Fruit fly (Drosophila melanogaster) whole organism, embryonic: ENCODE data around the gene Ugt49B2.
A peak's percentile ranks its signal among the peaks of the same experiment; 100 is the strongest.

ENCODE experiments used
- B-H1 ChIP-seq: fragments of 200-800 bp; sonication (Bioruptor generic); IDR thresholded peaks from 3 replicates; pipeline ENCODE4 v1.3.6; 2022; ENCODE audit warnings: missing biosample characterization, missing genetic modification characterization
- Blimp-1 ChIP-seq: fragments of 200-800 bp; sonication (Bioruptor generic); optimal IDR thresholded peaks from 3 replicates; lab custom pipeline; 2018; ENCODE audit warnings: missing biosample characterization, missing genetic modification characterization, mild to moderate bottlenecking, moderate library complexity, missing genetic modification reagents
- CG1024 ChIP-seq: fragments of 200-800 bp; sonication (Bioruptor generic); IDR thresholded peaks from 2 replicates; pipeline ENCODE4 v1.3.6; 2022; ENCODE audit warnings: missing biosample characterization, missing genetic modification characterization
- CG10565 ChIP-seq: fragments of 200-800 bp; sonication (Bioruptor generic); optimal IDR thresholded peaks from 3 replicates; lab custom pipeline; 2016; ENCODE audit warnings: missing biosample characterization, mild to moderate bottlenecking, missing genetic modification characterization
- CG12236 ChIP-seq: fragments of 200-800 bp; sonication (Bioruptor generic); optimal IDR thresholded peaks from 2 replicates; lab custom pipeline; 2016; ENCODE audit warnings: missing biosample characterization, missing genetic modification characterization
- CG12769 ChIP-seq: fragments of 200-800 bp; sonication (Bioruptor generic); optimal IDR thresholded peaks from 2 replicates; lab custom pipeline; 2019; ENCODE audit warnings: missing biosample characterization, mild to moderate bottlenecking, missing genetic modification characterization, moderate library complexity
- CG13624 ChIP-seq: fragments of 200-800 bp; sonication (Bioruptor generic); optimal IDR thresholded peaks from 2 replicates; lab custom pipeline; 2016; ENCODE audit warnings: missing biosample characterization, missing genetic modification characterization
- CG15073 ChIP-seq: fragments of 200-800 bp; sonication (Bioruptor generic); optimal IDR thresholded peaks from 2 replicates; lab custom pipeline; 2016; ENCODE audit warnings: missing biosample characterization, missing genetic modification characterization
- CG15479 ChIP-seq: fragments of 200-800 bp; sonication (Bioruptor generic); optimal IDR thresholded peaks from 3 replicates; lab custom pipeline; 2019; ENCODE audit warnings: missing biosample characterization, mild to moderate bottlenecking, missing genetic modification characterization, moderate library complexity
- CG18476 ChIP-seq: fragments of 200-800 bp; sonication (Bioruptor generic); optimal IDR thresholded peaks from 2 replicates; lab custom pipeline; 2016; ENCODE audit warnings: missing biosample characterization, mild to moderate bottlenecking, missing genetic modification characterization
- CG2712 ChIP-seq: fragments of 200-800 bp; optimal IDR thresholded peaks from 3 replicates; lab custom pipeline; 2019; ENCODE audit warnings: missing biosample characterization, mild to moderate bottlenecking, missing genetic modification characterization, moderate library complexity
- CG2889 ChIP-seq: fragments of 200-800 bp; sonication (Bioruptor generic); IDR thresholded peaks from 3 replicates; pipeline ENCODE4 v1.3.6; 2022; ENCODE audit warnings: missing biosample characterization, missing genetic modification characterization
- CG33557 ChIP-seq: fragments of 200-800 bp; sonication (Bioruptor generic); optimal IDR thresholded peaks from 2 replicates; lab custom pipeline; 2019; ENCODE audit warnings: missing biosample characterization, mild to moderate bottlenecking, missing genetic modification characterization, moderate library complexity
- CG3407 ChIP-seq: fragments of 200-800 bp; sonication (Bioruptor generic); optimal IDR thresholded peaks from 2 replicates; lab custom pipeline; 2018; ENCODE audit warnings: missing biosample characterization, mild to moderate bottlenecking, missing genetic modification characterization
- CG34224 ChIP-seq: fragments of 200-800 bp; sonication (Bioruptor generic); IDR thresholded peaks from 3 replicates; pipeline ENCODE4 v1.3.6; 2022; ENCODE audit warnings: missing biosample characterization, missing genetic modification characterization; ENCODE audit not compliant: partially characterized antibody
- CG4404 ChIP-seq: fragments of 200-800 bp; sonication (Bioruptor generic); IDR thresholded peaks from 2 replicates; pipeline ENCODE4 v1.3.6; 2022; ENCODE audit warnings: missing biosample characterization, missing genetic modification characterization
- CG6654 ChIP-seq: fragments of 200-800 bp; sonication (Bioruptor generic); optimal IDR thresholded peaks from 2 replicates; lab custom pipeline; 2017; ENCODE audit warnings: missing biosample characterization, mild to moderate bottlenecking, missing genetic modification characterization
- CG6683 ChIP-seq: fragments of 200-800 bp; sonication (Bioruptor generic); optimal IDR thresholded peaks from 2 replicates; lab custom pipeline; 2017; ENCODE audit warnings: missing biosample characterization, mild to moderate bottlenecking, missing genetic modification characterization, missing genetic modification reagents
- CG6689 ChIP-seq: fragments of 200-800 bp; sonication (Bioruptor generic); IDR thresholded peaks from 2 replicates; pipeline ENCODE4 v1.3.6; 2022; ENCODE audit warnings: missing biosample characterization, missing genetic modification characterization
- CG7928 ChIP-seq: fragments of 200-800 bp; sonication (Bioruptor generic); optimal IDR thresholded peaks from 2 replicates; lab custom pipeline; 2017; ENCODE audit warnings: missing biosample characterization, mild to moderate bottlenecking, missing genetic modification characterization
- CG8089 ChIP-seq: fragments of 200-800 bp; sonication (Bioruptor generic); optimal IDR thresholded peaks from 3 replicates; lab custom pipeline; 2016; ENCODE audit warnings: missing biosample characterization, missing genetic modification characterization
- CG8290 ChIP-seq, 3 experiments: fragments of 200-800 bp; sonication (Bioruptor generic); optimal IDR thresholded peaks; 2 replicates each; lab custom pipeline; 2016 to 2019; ENCODE audit warnings: missing biosample characterization in 3 of 3, missing genetic modification characterization in 3 of 3, mild to moderate bottlenecking in 2 of 3, moderate library complexity in 1 of 3
- Dek ChIP-seq: fragments of 200-800 bp; sonication (Bioruptor generic); optimal IDR thresholded peaks from 3 replicates; lab custom pipeline; 2019; ENCODE audit warnings: missing biosample characterization, mild to moderate bottlenecking, missing genetic modification characterization, moderate library complexity
- Ets97D ChIP-seq: fragments of 200-800 bp; sonication (Bioruptor generic); optimal IDR thresholded peaks from 3 replicates; lab custom pipeline; 2016; ENCODE audit warnings: missing biosample characterization, missing genetic modification characterization
- Fer3 ChIP-seq: fragments of 200-800 bp; sonication (Bioruptor generic); optimal IDR thresholded peaks from 2 replicates; lab custom pipeline; 2018; ENCODE audit warnings: missing biosample characterization, mild to moderate bottlenecking, missing genetic modification characterization, moderate library complexity
- Jarid2 ChIP-seq: fragments of 200-800 bp; sonication (Bioruptor generic); optimal IDR thresholded peaks from 3 replicates; lab custom pipeline; 2017; ENCODE audit warnings: mild to moderate bottlenecking, missing biosample characterization, missing genetic modification reagents, missing genetic modification characterization
- Myb ChIP-seq: fragments of 200-800 bp; sonication (Bioruptor generic); optimal IDR thresholded peaks from 2 replicates; lab custom pipeline; 2016; ENCODE audit warnings: missing biosample characterization, missing genetic modification characterization
- NfI ChIP-seq: fragments of 200-800 bp; sonication (Bioruptor generic); optimal IDR thresholded peaks from 3 replicates; lab custom pipeline; 2018; ENCODE audit warnings: missing biosample characterization, mild to moderate bottlenecking, missing genetic modification characterization, moderate library complexity
- Ravus ChIP-seq: fragments of 200-800 bp; sonication (Bioruptor generic); IDR thresholded peaks from 2 replicates; pipeline ENCODE4 v1.3.6; 2022; ENCODE audit warnings: missing biosample characterization, missing genetic modification characterization
- Sry-β ChIP-seq: fragments of 200-800 bp; sonication (Bioruptor generic); optimal IDR thresholded peaks from 2 replicates; lab custom pipeline; 2018; ENCODE audit warnings: missing biosample characterization, mild to moderate bottlenecking, missing genetic modification characterization, moderate library complexity
- ato ChIP-seq: fragments of 200-800 bp; sonication (Bioruptor generic); IDR thresholded peaks from 2 replicates; pipeline ENCODE4 v1.3.6; 2022; ENCODE audit warnings: missing biosample characterization, missing genetic modification characterization; ENCODE audit not compliant: partially characterized antibody
- bowl ChIP-seq: fragments of 200-800 bp; sonication (Bioruptor generic); IDR thresholded peaks from 2 replicates; pipeline ENCODE4 v1.3.6; 2022; ENCODE audit warnings: missing biosample characterization, missing genetic modification characterization
- fu2 ChIP-seq: fragments of 200-800 bp; sonication (Bioruptor generic); optimal IDR thresholded peaks from 2 replicates; lab custom pipeline; 2016; ENCODE audit warnings: missing biosample characterization, missing genetic modification characterization
- hb ChIP-seq: fragments of 200-800 bp; sonication (Bioruptor generic); IDR thresholded peaks from 3 replicates; pipeline ENCODE4 v1.3.6; 2022; ENCODE audit warnings: missing biosample characterization, missing genetic modification characterization; ENCODE audit not compliant: partially characterized antibody
- oc ChIP-seq: fragments of 200-800 bp; sonication (Bioruptor generic); optimal IDR thresholded peaks from 2 replicates; lab custom pipeline; 2018; ENCODE audit warnings: missing biosample characterization, mild to moderate bottlenecking, missing genetic modification characterization, moderate library complexity
- onecut ChIP-seq: fragments of 200-800 bp; sonication (Bioruptor generic); IDR thresholded peaks from 2 replicates; pipeline ENCODE4 v1.3.6; 2022; ENCODE audit warnings: missing biosample characterization, missing genetic modification characterization
- pita ChIP-seq: fragments of 200-800 bp; sonication (Bioruptor generic); optimal IDR thresholded peaks from 2 replicates; lab custom pipeline; 2017; ENCODE audit warnings: missing biosample characterization, mild to moderate bottlenecking, missing genetic modification characterization
- pros ChIP-seq: fragments of 200-800 bp; sonication (Bioruptor generic); optimal IDR thresholded peaks from 3 replicates; lab custom pipeline; 2019; ENCODE audit warnings: missing biosample characterization, mild to moderate bottlenecking, missing genetic modification characterization, moderate library complexity
- psq ChIP-seq: fragments of 200-800 bp; sonication (Bioruptor generic); optimal IDR thresholded peaks from 2 replicates; lab custom pipeline; 2017; ENCODE audit warnings: missing biosample characterization, missing genetic modification characterization
- repo ChIP-seq: fragments of 200-800 bp; sonication (Bioruptor generic); optimal IDR thresholded peaks from 2 replicates; lab custom pipeline; 2016; ENCODE audit warnings: missing biosample characterization, missing genetic modification characterization
- salm ChIP-seq: fragments of 200-800 bp; sonication (Bioruptor generic); optimal IDR thresholded peaks from 2 replicates; lab custom pipeline; 2018; ENCODE audit warnings: missing biosample characterization, mild to moderate bottlenecking, missing genetic modification characterization
- scrt ChIP-seq: fragments of 200-800 bp; sonication (Bioruptor generic); optimal IDR thresholded peaks from 2 replicates; lab custom pipeline; 2018; ENCODE audit warnings: missing biosample characterization, mild to moderate bottlenecking, missing genetic modification characterization, moderate library complexity
- sens-2 ChIP-seq: fragments of 200-800 bp; sonication (Bioruptor generic); IDR thresholded peaks from 2 replicates; pipeline ENCODE4 v1.3.6; 2022; ENCODE audit warnings: missing biosample characterization, missing genetic modification characterization
- sob ChIP-seq: fragments of 200-800 bp; sonication (Bioruptor generic); IDR thresholded peaks from 2 replicates; pipeline ENCODE4 v1.3.6; 2022; ENCODE audit warnings: missing biosample characterization, missing genetic modification characterization
- sqz ChIP-seq: fragments of 200-800 bp; sonication (Bioruptor generic); optimal IDR thresholded peaks from 3 replicates; lab custom pipeline; 2018; ENCODE audit warnings: missing biosample characterization, mild to moderate bottlenecking, missing genetic modification characterization
- sr ChIP-seq: fragments of 200-800 bp; sonication (Bioruptor generic); IDR thresholded peaks from 3 replicates; pipeline ENCODE4 v1.3.6; 2022; ENCODE audit warnings: missing biosample characterization, missing genetic modification characterization
- sug ChIP-seq: fragments of 200-800 bp; optimal IDR thresholded peaks from 2 replicates; lab custom pipeline; 2019; ENCODE audit warnings: missing biosample characterization, mild to moderate bottlenecking, missing genetic modification characterization, moderate library complexity
- tx ChIP-seq: fragments of 200-800 bp; sonication (Bioruptor generic); optimal IDR thresholded peaks from 2 replicates; lab custom pipeline; 2016; ENCODE audit warnings: missing biosample characterization, missing genetic modification characterization
- vvl ChIP-seq: fragments of 200-800 bp; sonication (Bioruptor generic); IDR thresholded peaks from 2 replicates; pipeline ENCODE4 v1.3.6; 2022; ENCODE audit warnings: missing biosample characterization, missing genetic modification characterization
- wek ChIP-seq: fragments of 200-800 bp; sonication (Bioruptor generic); optimal IDR thresholded peaks from 3 replicates; lab custom pipeline; 2018; ENCODE audit warnings: missing biosample characterization, mild to moderate bottlenecking, missing genetic modification characterization, moderate library complexity

Gene Ugt49B2

DNA sequence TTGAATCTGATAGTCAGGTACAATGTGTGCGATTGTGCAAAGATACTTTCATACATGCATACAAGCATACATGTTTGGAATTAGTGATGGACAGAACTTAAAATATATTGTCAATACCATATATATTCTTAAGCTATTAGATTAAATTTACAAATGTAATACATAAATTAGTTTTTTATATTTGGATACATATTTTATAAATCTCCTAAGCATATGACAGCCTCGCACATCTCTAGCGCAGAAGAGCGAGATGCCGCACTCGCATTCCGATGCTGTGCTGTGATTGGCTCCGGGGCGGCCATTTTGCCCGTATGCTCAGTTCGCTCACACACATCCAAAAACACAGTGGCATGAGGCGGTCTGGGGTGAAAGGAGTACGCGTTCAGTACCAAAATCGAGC is 20.9 kb downstream of the Ugt49B2 start, which contains the start of gene tin (continued):
- TF ChIP-seq CG10565 (GFP tag; lab: Kevin White, UChicago) (no peak), repo (GFP tag; lab: Kevin White, UChicago) (no peak), CG6654 (peak; percentile 55), CG12769 (tag; lab: Kevin White, UChicago) (peak; percentile 93), CG15073 (peak; percentile 26), sens-2 (GFP tag; lab: Robert Waterston, UW) (peak; percentile 91), scrt (peak; percentile 79), Blimp-1 (GFP tag; lab: Kevin White, UChicago) (peak; percentile 92), Ets97D (GFP tag; lab: Kevin White, UChicago) (peak; percentile 4), CG6689 (GFP tag; lab: Robert Waterston, UW) (peak; percentile 95), CG2712 (tag; lab: Kevin White, UChicago) (peak; percentile 98), psq (GFP tag; lab: Kevin White, UChicago) (peak; percentile 62), CG3407 (GFP tag; lab: Kevin White, UChicago) (peak; percentile 89), CG34224 (GFP tag; lab: Robert Waterston, UW) (peak; percentile 71; the same call in 2 of the 3 replicates), bowl (GFP tag; lab: Robert Waterston, UW) (peak; percentile 90), CG2889 (GFP tag; lab: Robert Waterston, UW) (peak; percentile 77), Ravus (GFP tag; lab: Robert Waterston, UW) (peak; percentile 80), Fer3 (tag; lab: Kevin White, UChicago) (peak; percentile 88), CG13624 (GFP tag; lab: Kevin White, UChicago) (peak; percentile 46), CG4404 (GFP tag; lab: Robert Waterston, UW) (peak; percentile 92), wek (GFP tag; lab: Kevin White, UChicago) (peak; percentile 26), CG1024 (GFP tag; lab: Robert Waterston, UW) (peak; percentile 90), hb (GFP tag; lab: Robert Waterston, UW) (no peak), B-H1 (GFP tag; lab: Robert Waterston, UW) (peak; percentile 95), CG8290 (GFP tag; optimal IDR thresholded peaks at IDR 0.05; lab: Kevin White, UChicago) (peak; percentile 91), CG8290 (tag; optimal IDR thresholded peaks at IDR 0.05; lab: Kevin White, UChicago) (peak in 1 of 2 experiments; percentile 86), onecut (peak; percentile 90), sug (tag; lab: Kevin White, UChicago) (peak; percentile 84), pita (GFP tag; lab: Kevin White, UChicago) (no peak), Sry-β (peak; percentile 41), CG7928 (GFP tag; lab: Kevin White, UChicago) (peak; percentile 24), sqz (GFP tag; lab: Kevin White, UChicago) (peak; percentile 85), Myb (GFP tag; lab: Kevin White, UChicago) (no peak), CG15479 (GFP tag; lab: Kevin White, UChicago) (peak; percentile 88), vvl (peak; percentile 99), Jarid2 (GFP tag; lab: Kevin White, UChicago) (peak; percentile 68), pros (GFP tag; lab: Kevin White, UChicago) (peak; percentile 55), NfI (GFP tag; lab: Kevin White, UChicago) (peak; percentile 84), salm (tag; lab: Kevin White, UChicago) (peak; percentile 90), sob (GFP tag; lab: Robert Waterston, UW) (peak; percentile 95), CG18476 (GFP tag; lab: Kevin White, UChicago) (peak; percentile 82), oc (tag; lab: Kevin White, UChicago) (peak; percentile 95), fu2 (no peak), CG33557 (peak; percentile 93), CG8089 (GFP tag; lab: Kevin White, UChicago) (no peak), tx (no peak), CG6683 (GFP tag; lab: Kevin White, UChicago) (peak; percentile 69), ato (GFP tag; lab: Robert Waterston, UW) (peak; percentile 45; the same call in 1 of the 2 replicates), sr (GFP tag; lab: Robert Waterston, UW) (peak; percentile 75), Dek (tag; lab: Kevin White, UChicago) (peak; percentile 91), CG12236 (GFP tag; lab: Kevin White, UChicago) (peak; percentile 16)
